Fruit fly (Drosophila melanogaster) whole organism, wandering third instar larva: Measurements from ENCODE around the gene CG46310.

Experiments
- Dfd ChIP-seq: fragments of >200 bp; optimal IDR thresholded peaks from 2 replicates; lab custom pipeline; 2017; ENCODE audit warnings: missing biosample characterization, missing genetic modification characterization
- N ChIP-seq: fragments of >200 bp; optimal IDR thresholded peaks from 2 replicates; lab custom pipeline; 2018; ENCODE audit warnings: missing biosample characterization, missing external identifiers, missing genetic modification characterization
- OdsH ChIP-seq: fragments of 200-800 bp; sonication (Bioruptor generic); optimal IDR thresholded peaks from 2 replicates; lab custom pipeline; 2016; ENCODE audit warnings: missing biosample characterization, mild to moderate bottlenecking, missing genetic modification characterization
- fru ChIP-seq: fragments of 200-800 bp; sonication (Bioruptor generic); optimal IDR thresholded peaks from 3 replicates; lab custom pipeline; 2016; ENCODE audit warnings: missing biosample characterization, mild to moderate bottlenecking, missing genetic modification characterization
- lola ChIP-seq: fragments of >200 bp; optimal IDR thresholded peaks from 2 replicates; lab custom pipeline; 2017; ENCODE audit warnings: missing biosample characterization, missing genetic modification characterization

DNA sequence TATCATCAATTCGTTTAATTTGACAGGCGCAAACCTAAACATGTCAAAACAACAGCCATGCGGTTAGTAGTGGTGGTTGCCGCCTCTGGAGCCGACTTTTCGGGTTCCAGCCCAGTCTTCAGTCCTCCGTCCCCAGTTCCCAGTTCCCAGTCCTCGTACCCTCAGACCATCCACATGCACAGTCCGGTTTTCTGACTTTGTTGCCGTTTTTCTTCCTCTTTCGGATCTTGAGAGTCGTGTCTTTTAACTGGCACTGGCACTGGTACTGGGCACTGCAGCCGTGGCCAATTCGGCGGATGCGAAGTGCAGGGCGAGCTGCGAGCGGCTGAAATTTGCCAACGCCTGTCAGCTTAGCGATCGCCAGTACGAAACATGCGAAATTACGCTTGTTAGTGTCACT lies 41.4 kb upstream of the CG46310 start:
- TF ChIP-seq Dfd (GFP tag; lab: Kevin White, UChicago) (no peak), lola (no peak), fru (GFP tag; lab: Kevin White, UChicago) (no peak), OdsH (GFP tag; lab: Kevin White, UChicago) (no peak), N (no peak)
